Worm (Caenorhabditis elegans) whole organism, dauer: ENCODE measurements around the gene unc-58.

ENCODE experiments used
- unc-62 ChIP-seq: sonication (generic microtip); optimal IDR thresholded peaks from 2 replicates; lab custom pipeline; 2017; ENCODE audit warnings: missing biosample characterization, missing genetic modification reagents, missing genetic modification characterization

unc-58 gene

DNA sequence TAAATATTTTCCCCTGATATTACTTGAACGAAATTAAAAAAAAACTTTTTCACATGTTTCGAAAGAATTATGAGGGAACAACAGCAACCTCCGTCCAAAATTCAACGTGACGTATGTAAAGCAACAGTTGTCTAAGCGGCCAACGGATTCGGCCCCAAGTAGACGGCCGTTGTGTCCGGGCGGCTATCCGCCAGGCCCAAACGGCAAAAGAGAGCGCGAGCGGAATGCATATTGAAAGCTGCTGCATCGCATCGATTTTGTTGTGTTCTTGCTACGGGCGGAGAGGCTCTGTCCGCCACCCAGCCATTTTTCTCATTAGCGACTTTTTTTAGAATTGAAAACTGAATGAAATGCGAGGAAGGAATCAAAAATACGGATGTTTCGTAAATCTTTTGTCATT, 53.8 kb downstream of the unc-58 start:
- no peak for TF ChIP-seq unc-62 (GFP tag; lab: Kevin White, UChicago)

DNA sequence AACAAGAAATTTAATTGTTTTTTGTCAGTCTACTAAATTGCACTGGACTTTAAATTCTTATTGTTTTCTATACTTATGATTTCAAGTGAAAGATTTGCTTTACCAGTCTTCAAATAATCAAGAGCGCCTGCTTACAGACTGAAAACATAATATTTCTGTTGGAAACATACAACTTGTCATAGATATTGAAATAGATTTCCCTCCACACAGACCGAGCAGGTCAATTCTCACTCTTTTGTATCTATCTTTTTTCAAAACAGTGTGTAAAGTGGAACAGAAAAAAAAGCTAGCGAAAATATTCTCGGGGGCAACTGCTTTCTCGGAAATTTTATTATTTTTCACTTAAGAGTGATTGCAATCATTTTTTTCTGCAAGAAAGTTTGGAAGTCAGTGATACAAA, 54.3 kb downstream of the unc-58 start:
- TF ChIP-seq unc-62 (GFP tag; lab: Kevin White, UChicago): no peak

DNA sequence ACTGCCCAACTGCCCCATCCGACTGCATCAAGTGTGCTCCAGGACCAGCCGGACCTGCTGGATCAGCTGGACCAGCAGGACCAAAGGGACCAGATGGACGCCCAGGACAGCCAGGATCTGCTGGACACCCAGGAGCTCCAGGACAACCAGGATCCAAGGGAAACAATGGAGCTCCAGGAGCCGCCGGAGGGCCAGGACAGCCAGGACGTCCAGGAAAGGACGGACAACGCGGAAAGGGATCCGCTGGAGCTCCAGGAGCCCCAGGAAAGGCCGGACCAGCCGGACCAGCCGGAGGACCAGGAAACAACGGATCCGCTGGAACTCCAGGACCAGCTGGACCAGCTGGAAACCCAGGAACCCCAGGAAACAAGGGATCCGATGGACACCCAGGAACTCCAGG, 54.9 kb downstream of the unc-58 start:
- no peak for TF ChIP-seq unc-62 (GFP tag; lab: Kevin White, UChicago)

DNA sequence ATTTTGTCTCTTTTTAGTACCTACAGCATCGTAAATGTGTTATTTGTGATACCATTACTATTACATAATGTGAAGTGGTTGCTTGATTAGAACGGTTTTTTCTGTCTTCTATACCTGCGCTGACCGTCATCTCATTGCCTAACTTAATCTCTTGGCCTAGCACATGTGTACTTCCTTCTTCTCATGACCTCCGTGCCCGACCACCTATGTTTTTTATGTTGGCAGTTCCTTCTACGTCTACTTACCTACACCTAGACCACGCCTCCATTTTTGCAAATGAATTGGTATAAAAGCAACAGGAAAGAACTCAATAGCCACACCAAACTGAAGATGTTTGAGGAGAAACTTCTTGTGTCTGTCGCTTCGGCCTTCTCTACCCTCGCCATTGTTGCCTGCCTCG, 55.7 kb downstream of the unc-58 start, which contains the start of gene col-176:
Gene col-176, plus strand, starts transcription at position 301 of the 400 bp plus-strand sequence.
- TF ChIP-seq unc-62 (GFP tag; lab: Kevin White, UChicago): no peak

- no peak for TF ChIP-seq unc-62 (GFP tag; lab: Kevin White, UChicago)
These were observed 56.6 kb downstream of the unc-58 start for ce11 chrX:10076334-10076733.

DNA sequence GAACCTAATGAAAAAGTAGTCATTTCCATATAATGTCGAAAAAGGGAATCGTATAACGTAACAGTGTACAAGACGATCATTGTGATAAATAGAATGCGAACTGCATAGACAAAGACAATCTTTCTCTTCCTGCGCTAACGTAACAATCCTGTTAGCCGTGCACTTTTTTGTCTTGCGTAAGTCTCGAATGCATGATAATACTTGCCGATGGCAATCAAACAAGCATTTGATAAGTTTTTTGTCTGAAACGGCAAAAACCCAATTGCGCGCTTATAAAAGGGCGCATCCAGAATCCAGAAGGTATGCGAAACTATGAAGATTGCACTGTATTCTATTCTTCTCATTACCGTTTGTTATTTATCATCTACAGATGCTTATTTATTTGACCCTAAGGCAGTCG, 58.0 kb downstream of the unc-58 start, which contains the start of gene dao-4:
Gene dao-4, plus strand, starts transcription at position 301 of the 400 bp plus-strand sequence.
- no peak for TF ChIP-seq unc-62 (GFP tag; lab: Kevin White, UChicago)

DNA sequence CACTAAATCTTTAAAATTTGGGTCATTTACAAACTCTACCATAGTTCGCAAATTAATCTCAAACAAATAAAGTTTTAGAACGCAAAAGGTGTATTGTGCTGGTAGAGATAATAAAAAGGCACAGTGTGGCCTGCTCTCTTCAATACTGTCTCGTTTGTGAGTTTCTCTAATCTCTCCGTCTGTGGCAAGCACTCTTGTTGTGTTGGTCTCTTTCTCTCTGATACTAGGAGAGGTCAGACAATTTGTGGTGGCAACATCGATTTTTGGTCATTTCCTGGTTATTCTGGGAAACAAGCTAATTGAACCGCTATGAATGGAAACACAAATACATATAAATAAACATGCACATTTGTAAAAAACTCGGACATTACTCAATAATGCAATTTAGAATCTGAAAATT, 58.7 kb downstream of the unc-58 start, which contains the start of gene ZC373.5:
Gene ZC373.5, minus strand, starts transcription at position 159 of the 400 bp plus-strand sequence.
- TF ChIP-seq unc-62 (GFP tag; lab: Kevin White, UChicago): no peak

DNA sequence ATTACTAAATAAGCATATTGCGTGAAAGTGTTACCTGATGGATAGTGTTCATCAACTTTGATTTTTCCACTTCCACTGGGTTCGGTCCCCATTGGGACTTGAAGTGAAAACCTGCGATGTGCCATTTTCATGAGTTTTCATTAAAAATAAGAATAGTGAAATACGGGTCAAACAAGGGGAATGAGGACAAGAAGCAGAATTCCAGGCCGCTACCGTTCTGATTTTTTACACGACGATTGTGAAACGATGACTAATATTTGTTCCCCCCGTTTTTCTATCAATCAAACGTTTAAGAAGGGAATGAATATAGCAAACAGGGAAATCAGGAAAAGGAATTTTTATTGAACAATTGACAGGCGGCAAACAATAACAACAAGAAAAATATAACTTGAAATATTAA, 63.3 kb downstream of the unc-58 start, which contains the start of gene mlck-1:
Gene mlck-1, minus strand, starts transcription at position 101 of the 400 bp plus-strand sequence.
- TF ChIP-seq unc-62 (GFP tag; lab: Kevin White, UChicago): no peak

ce11 chrX:10068468-10068867, 64.5 kb downstream of the unc-58 start:
- no peak for TF ChIP-seq unc-62 (GFP tag; lab: Kevin White, UChicago)

DNA sequence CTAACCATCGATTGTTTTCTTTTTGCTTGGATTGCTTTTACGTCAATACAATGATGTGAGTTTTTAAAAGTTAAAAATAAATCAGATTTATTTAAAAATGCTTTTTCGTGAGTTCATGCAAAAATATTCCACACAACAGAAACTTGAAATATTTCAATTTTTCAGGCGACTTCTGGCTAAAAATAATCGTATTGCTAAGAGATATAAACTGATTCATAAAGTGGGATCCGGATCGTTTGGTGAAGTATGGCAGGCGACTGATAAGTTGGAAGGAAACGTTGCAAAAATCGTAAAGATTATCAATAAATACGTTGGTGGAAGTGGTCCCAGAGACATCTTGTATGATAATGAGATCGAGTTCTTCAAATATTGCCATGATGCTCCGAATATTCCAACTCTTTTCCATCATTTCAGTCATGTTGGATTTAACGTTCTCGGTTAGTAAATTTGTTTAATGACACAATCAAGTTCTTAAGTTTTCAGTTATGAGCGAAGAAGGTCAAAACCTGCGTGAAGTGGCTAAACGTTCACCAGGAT, 72.4 kb downstream of the unc-58 start, which contains the start of gene ZC373.3:
Gene ZC373.3, plus strand, starts transcription at position 51 of the 537 bp plus-strand sequence.
- TF ChIP-seq unc-62 (GFP tag; lab: Kevin White, UChicago): no peak

ce11 chrX:10058332-10058731, 74.7 kb downstream of the unc-58 start, which contains the start of gene ZC373.2:
Gene ZC373.2, minus strand, starts transcription at chrX:10058432.
- TF ChIP-seq unc-62 (GFP tag; lab: Kevin White, UChicago): no peak
